Worm (Caenorhabditis elegans) whole organism, L1 larva: ENCODE results near the gene F11E6.9.

Experiments used
- C04F5.9 ChIP-seq: sonication (generic microtip); optimal IDR thresholded peaks from 2 replicates; lab custom pipeline; 2016; ENCODE audit warnings: missing genetic modification characterization, missing compliant biosample characterization
- F16B12.6 ChIP-seq: fragments of 150-350 bp; optimal IDR thresholded peaks from 2 replicates; lab custom pipeline; 2014; ENCODE audit warnings: missing biosample characterization, missing genetic modification characterization
- alr-1 ChIP-seq: fragments of 200-800 bp; sonication (Bioruptor generic); optimal IDR thresholded peaks from 2 replicates; lab custom pipeline; 2018; ENCODE audit warnings: borderline replicate concordance, mild to moderate bottlenecking, missing genetic modification characterization, missing compliant biosample characterization
- ama-1 ChIP-seq: fragments of 150-350 bp; optimal IDR thresholded peaks from 2 replicates; lab custom pipeline; 2014
- blmp-1 ChIP-seq: fragments of 150-350 bp; optimal IDR thresholded peaks from 2 replicates; lab custom pipeline; 2014; ENCODE audit warnings: missing biosample characterization, missing genetic modification characterization
- ceh-63 ChIP-seq: fragments of 200-800 bp; sonication (Bioruptor generic); optimal IDR thresholded peaks from 2 replicates; lab custom pipeline; 2018; ENCODE audit warnings: mild to moderate bottlenecking, missing genetic modification characterization, missing compliant biosample characterization
- ceh-88 ChIP-seq: fragments of 200-800 bp; sonication (Bioruptor generic); IDR thresholded peaks from 2 replicates; pipeline ENCODE4 v1.3.6; 2022; ENCODE audit warnings: missing genetic modification characterization, missing compliant biosample characterization
- ceh-90 ChIP-seq: sonication (generic microtip); optimal IDR thresholded peaks from 2 replicates; lab custom pipeline; 2016; ENCODE audit warnings: missing genetic modification characterization, missing compliant biosample characterization
- ces-1 ChIP-seq: fragments of 150-350 bp; optimal IDR thresholded peaks from 2 replicates; lab custom pipeline; 2014; ENCODE audit warnings: missing biosample characterization, missing genetic modification reagents, missing genetic modification characterization
- efl-1 ChIP-seq, 4 experiments: fragments of 150-350 bp; optimal IDR thresholded peaks in 3 of 4; peaks in 1 of 4; 1 replicate in 1 of 4; 2 replicates in 3 of 4; lab custom pipeline; 2014; ENCODE audit warnings: missing biosample characterization in 2 of 4, missing genetic modification characterization in 2 of 4, missing genetic modification reagents in 2 of 4
- efl-3 ChIP-seq: fragments of 200-800 bp; sonication (Bioruptor generic); optimal IDR thresholded peaks from 2 replicates; lab custom pipeline; 2018; ENCODE audit warnings: mild to moderate bottlenecking, missing genetic modification characterization, missing compliant biosample characterization
- egl-13 ChIP-seq: sonication (generic microtip); optimal IDR thresholded peaks from 2 replicates; lab custom pipeline; 2016; ENCODE audit warnings: missing genotype, missing genetic modification reagents, missing genetic modification characterization, missing compliant biosample characterization
- egl-27 ChIP-seq, 2 experiments: fragments of 150-350 bp in 1 of 2; sonication (generic microtip); optimal IDR thresholded peaks; 3 replicates each; lab custom pipeline; 2017 to 2018; ENCODE audit warnings: missing biosample characterization in 2 of 2, missing genetic modification characterization in 2 of 2, missing genetic modification reagents in 2 of 2
- elt-2 ChIP-seq: sonication (generic microtip); optimal IDR thresholded peaks from 2 replicates; lab custom pipeline; 2016; ENCODE audit warnings: missing genetic modification characterization, mild to moderate bottlenecking, inconsistent platforms, missing compliant biosample characterization, missing genetic modification reagents
- fkh-4 ChIP-seq: sonication (generic microtip); optimal IDR thresholded peaks from 2 replicates; lab custom pipeline; 2016; ENCODE audit warnings: missing compliant biosample characterization, missing genetic modification characterization, borderline replicate concordance
- fos-1 ChIP-seq: fragments of 150-350 bp; optimal IDR thresholded peaks from 2 replicates; lab custom pipeline; 2014; ENCODE audit warnings: missing biosample characterization, missing genetic modification characterization
- grh-1 ChIP-seq: fragments of 200-800 bp; sonication (Bioruptor generic); IDR thresholded peaks from 2 replicates; pipeline ENCODE4 v1.3.6; 2022; ENCODE audit warnings: missing genetic modification reagents, missing genetic modification characterization, missing compliant biosample characterization
- hlh-4 ChIP-seq: sonication (generic microtip); optimal IDR thresholded peaks from 2 replicates; lab custom pipeline; 2016; ENCODE audit warnings: mild to moderate bottlenecking, missing genetic modification characterization, missing compliant biosample characterization
- hpl-2 ChIP-seq: fragments of 150-350 bp; optimal IDR thresholded peaks from 2 replicates; lab custom pipeline; 2014; ENCODE audit warnings: missing biosample characterization, missing genetic modification reagents, missing genetic modification characterization
- lin-14 ChIP-seq: fragments of 200-800 bp; sonication (Bioruptor generic); optimal IDR thresholded peaks from 2 replicates; lab custom pipeline; 2018; ENCODE audit warnings: mild to moderate bottlenecking, missing genetic modification characterization, moderate library complexity, missing compliant biosample characterization
- lin-35 ChIP-seq, 2 experiments: fragments of 150-350 bp; optimal IDR thresholded peaks; 2 replicates each; lab custom pipeline; 2014; ENCODE audit warnings: missing biosample characterization in 2 of 2, missing genetic modification characterization in 2 of 2, missing genetic modification reagents in 2 of 2
- lsy-2 ChIP-seq, 2 experiments: fragments of 150-350 bp; optimal IDR thresholded peaks; 2 replicates each; lab custom pipeline; 2014; ENCODE audit warnings: missing biosample characterization in 2 of 2, missing genetic modification characterization in 2 of 2
- mab-9 ChIP-seq: fragments of 200-800 bp; sonication (Bioruptor generic); IDR thresholded peaks from 2 replicates; pipeline ENCODE4 v1.3.6; 2022; ENCODE audit warnings: missing genetic modification reagents, missing genetic modification characterization, missing compliant biosample characterization
- mep-1 ChIP-seq: fragments of 150-350 bp; optimal IDR thresholded peaks from 2 replicates; lab custom pipeline; 2014; ENCODE audit warnings: missing biosample characterization, missing genetic modification characterization
- nhr-11 ChIP-seq: fragments of 150-350 bp; optimal IDR thresholded peaks from 2 replicates; lab custom pipeline; 2014; ENCODE audit warnings: missing biosample characterization, missing genetic modification characterization
- nhr-12 ChIP-seq: sonication (generic microtip); optimal IDR thresholded peaks from 2 replicates; lab custom pipeline; 2017; ENCODE audit warnings: missing biosample characterization, missing genetic modification characterization
- nhr-20 ChIP-seq: sonication (generic microtip); optimal IDR thresholded peaks from 2 replicates; lab custom pipeline; 2016; ENCODE audit warnings: mild to moderate bottlenecking, missing genetic modification characterization, missing compliant biosample characterization
- nhr-47 ChIP-seq: sonication (generic microtip); optimal IDR thresholded peaks from 2 replicates; lab custom pipeline; 2016; ENCODE audit warnings: mild to moderate bottlenecking, missing genetic modification characterization, moderate library complexity, missing compliant biosample characterization
- nhr-71 ChIP-seq: sonication (generic microtip); optimal IDR thresholded peaks from 2 replicates; lab custom pipeline; 2016; ENCODE audit warnings: mild to moderate bottlenecking, missing genetic modification characterization, moderate library complexity, missing compliant biosample characterization
- nhr-76 ChIP-seq: sonication (generic microtip); optimal IDR thresholded peaks from 2 replicates; lab custom pipeline; 2017; ENCODE audit warnings: missing biosample characterization, missing genetic modification characterization
- nhr-84 ChIP-seq: sonication (generic microtip); optimal IDR thresholded peaks from 2 replicates; lab custom pipeline; 2017; ENCODE audit warnings: missing biosample characterization, missing genetic modification characterization
- nhr-85 ChIP-seq: sonication (generic microtip); peaks from one replicate; lab custom pipeline; 2016; ENCODE audit warnings: missing genetic modification characterization, inconsistent platforms, missing compliant biosample characterization
- pag-3 ChIP-seq: sonication (generic microtip); optimal IDR thresholded peaks from 2 replicates; lab custom pipeline; 2017; ENCODE audit warnings: missing genetic modification characterization, mild to moderate bottlenecking, missing compliant biosample characterization, antibody characterized with exemption, borderline replicate concordance; ENCODE audit not compliant: insufficient read depth
- pqm-1 ChIP-seq: sonication (generic microtip); optimal IDR thresholded peaks from 3 replicates; lab custom pipeline; 2017; ENCODE audit warnings: missing biosample characterization, missing genetic modification characterization
- rnt-1 ChIP-seq: sonication (generic microtip); optimal IDR thresholded peaks from 2 replicates; lab custom pipeline; 2016; ENCODE audit warnings: mild to moderate bottlenecking, missing genetic modification characterization, moderate library complexity, missing compliant biosample characterization
- snu-23 ChIP-seq: sonication (generic microtip); optimal IDR thresholded peaks from 2 replicates; lab custom pipeline; 2016; ENCODE audit warnings: missing genetic modification characterization, missing compliant biosample characterization
- swsn-7 ChIP-seq: sonication (generic microtip); optimal IDR thresholded peaks from 2 replicates; lab custom pipeline; 2016; ENCODE audit warnings: missing genetic modification characterization, missing compliant biosample characterization
- tbx-2 ChIP-seq: sonication (generic microtip); optimal IDR thresholded peaks from 2 replicates; lab custom pipeline; 2016; ENCODE audit warnings: missing genetic modification characterization, missing compliant biosample characterization
- unc-130 ChIP-seq: fragments of 150-350 bp; optimal IDR thresholded peaks from 2 replicates; lab custom pipeline; 2017; ENCODE audit warnings: missing biosample characterization, missing genetic modification characterization, inconsistent platforms
- unc-86 ChIP-seq: sonication (generic microtip); optimal IDR thresholded peaks from 2 replicates; lab custom pipeline; 2016; ENCODE audit warnings: missing genetic modification characterization, missing compliant biosample characterization
- xbp-1 ChIP-seq: sonication (generic microtip); optimal IDR thresholded peaks from 2 replicates; lab custom pipeline; 2016; ENCODE audit warnings: missing genetic modification characterization, missing compliant biosample characterization
- ztf-4 ChIP-seq: fragments of 150-350 bp; optimal IDR thresholded peaks from 2 replicates; lab custom pipeline; 2014; ENCODE audit warnings: missing biosample characterization, missing genetic modification characterization

F11E6.9 gene

ce11 chrIV:17441260-17441659 lies 33.9 kb downstream of the F11E6.9 start:
- TF ChIP-seq egl-27 (tag; optimal IDR thresholded peaks at IDR 0.05; lab: Kevin White, UChicago) (no peak), efl-3 (GFP tag; lab: Kevin White, UChicago) (no peak), nhr-84 (tag; lab: Kevin White, UChicago) (no peak), ceh-63 (GFP tag; lab: Kevin White, UChicago) (no peak), unc-130 (no peak), pag-3 (tag; lab: Kevin White, UChicago) (no peak), ztf-4 (no peak), nhr-71 (tag; lab: Kevin White, UChicago) (peak; percentile 37), lsy-2 (tag; optimal IDR thresholded peaks at IDR 0.05; lab: Kevin White, UChicago) (no peak), nhr-12 (tag; lab: Kevin White, UChicago) (no peak), egl-13 (tag; lab: Kevin White, UChicago) (no peak), xbp-1 (tag; lab: Kevin White, UChicago) (no peak), swsn-7 (tag; lab: Kevin White, UChicago) (no peak), snu-23 (GFP tag; lab: Kevin White, UChicago) (peak; percentile 65), pqm-1 (tag; lab: Kevin White, UChicago) (no peak), C04F5.9 (tag; lab: Kevin White, UChicago) (no peak), efl-1 (optimal IDR thresholded peaks at IDR 0.05; lab: Kevin White, UChicago) (no peak), efl-1 (GFP tag; optimal IDR thresholded peaks at IDR 0.05 in 1 of 2; lab: Kevin White, UChicago) (peak in 1 of 2 experiments; percentile 33), mep-1 (tag; lab: Kevin White, UChicago) (no peak), ama-1 (no peak), lin-35 (GFP tag; optimal IDR thresholded peaks at IDR 0.05; lab: Kevin White, UChicago) (peak in 1 of 2 experiments; percentile 62), alr-1 (no peak), unc-86 (tag; lab: Kevin White, UChicago) (no peak), ceh-88 (GFP tag; lab: Robert Waterston, UW) (no peak), nhr-47 (tag; lab: Kevin White, UChicago) (no peak), nhr-20 (peak; percentile 67), ceh-90 (no peak), rnt-1 (tag; lab: Kevin White, UChicago) (no peak), nhr-85 (tag; lab: Kevin White, UChicago) (peak; percentile 79), grh-1 (GFP tag; lab: Robert Waterston, UW) (peak; percentile 68), hpl-2 (GFP tag; lab: Kevin White, UChicago) (no peak), fos-1 (no peak), hlh-4 (no peak), fkh-4 (no peak), mab-9 (GFP tag; lab: Robert Waterston, UW) (no peak), lin-14 (GFP tag; lab: Kevin White, UChicago) (peak; percentile 39)
- TF ChIP-seq, all 84 proteins: peak for 8

ce11 chrIV:17440417-17440816 lies 34.7 kb downstream of the F11E6.9 start, which contains the start of gene F08A7.1:
Gene F08A7.1 (plus strand): TSS chrIV:17440607.
- TF ChIP-seq nhr-11 (tag; lab: Kevin White, UChicago) (no peak), alr-1 (no peak), swsn-7 (tag; lab: Kevin White, UChicago) (no peak), ces-1 (no peak), hpl-2 (GFP tag; lab: Kevin White, UChicago) (no peak), F16B12.6 (tag; lab: Kevin White, UChicago) (no peak), fkh-4 (no peak), blmp-1 (tag; lab: Kevin White, UChicago) (no peak), elt-2 (tag; lab: Kevin White, UChicago) (peak; percentile 63), ceh-63 (GFP tag; lab: Kevin White, UChicago) (no peak), nhr-76 (tag; lab: Kevin White, UChicago) (no peak), tbx-2 (tag; lab: Kevin White, UChicago) (no peak), nhr-85 (tag; lab: Kevin White, UChicago) (peak; percentile 32)
